Fruit fly (Drosophila melanogaster) whole organism, embryonic: ENCODE results near the gene CG33158.
A peak's percentile ranks its signal among the peaks of the same experiment; 100 is the strongest.

Experiments used
- CG4854 ChIP-seq: fragments of 200-800 bp; sonication (Bioruptor generic); optimal IDR thresholded peaks from 2 replicates; lab custom pipeline; 2016; ENCODE audit warnings: missing biosample characterization, missing genetic modification characterization, inconsistent platforms
- salm ChIP-seq: fragments of 200-800 bp; sonication (Bioruptor generic); optimal IDR thresholded peaks from 2 replicates; lab custom pipeline; 2018; ENCODE audit warnings: missing biosample characterization, mild to moderate bottlenecking, missing genetic modification characterization

dm6 chr3L:16411566-16411965, 7.8 kb upstream of the CG33158 start, which contains the start of gene fax:
- peak; percentile 9 for TF ChIP-seq CG4854 (GFP tag; lab: Kevin White, UChicago)
- TF ChIP-seq salm, result no peak
